Fruit fly (Drosophila melanogaster): ENCODE results near the gene mfrn.
A peak's percentile ranks its signal among the peaks of the same experiment; 100 is the strongest.

Gene mfrn

dm6 chr3R:27946555-27947204 lies 1.1 kb downstream of the mfrn start (continued):
- TF ChIP-seq nau (GFP tag; optimal IDR thresholded peaks at IDR 0.05) = no peak
- TF ChIP-seq CG14667 (GFP tag; IDR thresholded peaks at IDR 0.05) = no peak
- no peak for TF ChIP-seq pnt (GFP tag; optimal IDR thresholded peaks at IDR 0.05)
- TF ChIP-seq ara (GFP tag; IDR thresholded peaks at IDR 0.05) = 0 out of 2 replicates have a peak, but pooled peaks have one; percentile 38
- no peak for TF ChIP-seq CG5953 (GFP tag; IDR thresholded peaks at IDR 0.05)
- peak; percentile 11; the same call in 1 of the 2 replicates for TF ChIP-seq E2f2 (GFP tag; IDR thresholded peaks at IDR 0.05)
- peak; percentile 71 for TF ChIP-seq GATAe (GFP tag; conservative IDR thresholded peaks at IDR 0.05)
- TF ChIP-seq Lhr (GFP tag; optimal IDR thresholded peaks at IDR 0.05) = no peak
- TF ChIP-seq CG10543 (GFP tag; optimal IDR thresholded peaks at IDR 0.05) = peak; percentile 51
- 0 out of 2 replicates have a peak, but pooled peaks have one; percentile 11 for TF ChIP-seq HLH3B (GFP tag; IDR thresholded peaks at IDR 0.05)
- no peak for TF ChIP-seq CG8388 (GFP tag; optimal IDR thresholded peaks at IDR 0.05)
- no peak for TF ChIP-seq cato (GFP tag; optimal IDR thresholded peaks at IDR 0.05; ENCODE audit: borderline replicate concordance)
- no peak for TF ChIP-seq pan (optimal IDR thresholded peaks at IDR 0.05)
- TF ChIP-seq pan (GFP tag; optimal IDR thresholded peaks at IDR 0.05 in 1 of 2, IDR thresholded peaks at IDR 0.05 in 1 of 2) = no peak
- no peak for TF ChIP-seq CG10462 (GFP tag; optimal IDR thresholded peaks at IDR 0.05)
- peak; percentile 77 for TF ChIP-seq CG15601 (tag; optimal IDR thresholded peaks at IDR 0.05)
- TF ChIP-seq abd-A (tag; optimal IDR thresholded peaks at IDR 0.05) = no peak
- TF ChIP-seq CG18011 (GFP tag; optimal IDR thresholded peaks at IDR 0.05) = no peak
- TF ChIP-seq Hey (tag; optimal IDR thresholded peaks at IDR 0.05) = peak; percentile 73
- no peak for TF ChIP-seq CG6791 (GFP tag; IDR thresholded peaks at IDR 0.05; ENCODE audit: partially characterized antibody)
- TF ChIP-seq emc (GFP tag; optimal IDR thresholded peaks at IDR 0.05) = no peak
- TF ChIP-seq kah (GFP tag; optimal IDR thresholded peaks at IDR 0.05) = no peak
- peak; percentile 5 for TF ChIP-seq lab (GFP tag; optimal IDR thresholded peaks at IDR 0.05)
- 0 out of 2 replicates have a peak, but pooled peaks have one; percentile 42 for TF ChIP-seq Awh (GFP tag; IDR thresholded peaks at IDR 0.05)
- no peak for TF ChIP-seq Dek (tag; optimal IDR thresholded peaks at IDR 0.05)
- no peak for TF ChIP-seq Mes4 (GFP tag; optimal IDR thresholded peaks at IDR 0.05)
- TF ChIP-seq CG10267 (tag; optimal IDR thresholded peaks at IDR 0.05) = no peak
- no peak for TF ChIP-seq CG10654 (GFP tag; optimal IDR thresholded peaks at IDR 0.05)
- no peak for TF ChIP-seq btn (GFP tag; optimal IDR thresholded peaks at IDR 0.05)
- TF ChIP-seq NK7.1 (GFP tag; optimal IDR thresholded peaks at IDR 0.05) = no peak
- no peak for TF ChIP-seq CG14050 (GFP tag; IDR thresholded peaks at IDR 0.05)
- no peak for TF ChIP-seq CG17568 (GFP tag; optimal IDR thresholded peaks at IDR 0.05)
- peak; percentile 67 for TF ChIP-seq sd (tag; optimal IDR thresholded peaks at IDR 0.05)
- peak; percentile 11 for TF ChIP-seq gcm (GFP tag; optimal IDR thresholded peaks at IDR 0.05)
- no peak for TF ChIP-seq ems (GFP tag; optimal IDR thresholded peaks at IDR 0.05)
- TF ChIP-seq CG4360 (GFP tag; IDR thresholded peaks at IDR 0.05) = peak; percentile 31; the same call in 1 of the 2 replicates
- no peak for TF ChIP-seq eve (GFP tag; optimal IDR thresholded peaks at IDR 0.05)
- no peak for TF ChIP-seq CG34224 (GFP tag; IDR thresholded peaks at IDR 0.05; ENCODE audit: partially characterized antibody)
- TF ChIP-seq twi (tag; optimal IDR thresholded peaks at IDR 0.05) = peak; percentile 87
- no peak for TF ChIP-seq D (optimal IDR thresholded peaks at IDR 0.05)
- TF ChIP-seq D (GFP tag; optimal IDR thresholded peaks at IDR 0.05) = no peak
- peak; percentile 16 for TF ChIP-seq gem (tag; optimal IDR thresholded peaks at IDR 0.05)
- no peak for TF ChIP-seq Eip74EF (GFP tag; optimal IDR thresholded peaks at IDR 0.05)
- TF ChIP-seq CG18619 (GFP tag; optimal IDR thresholded peaks at IDR 0.05) = no peak
- TF ChIP-seq CG10366 (GFP tag; IDR thresholded peaks at IDR 0.05) = no peak; the same call in 1 of the 2 replicates
- TF ChIP-seq Hmx (GFP tag; optimal IDR thresholded peaks at IDR 0.05) = no peak
- TF ChIP-seq mirr (GFP tag; optimal IDR thresholded peaks at IDR 0.05) = peak; percentile 72
- TF ChIP-seq HLH4C (GFP tag; IDR thresholded peaks at IDR 0.05; ENCODE audit: partially characterized antibody) = no peak
- peak; percentile 1 for TF ChIP-seq CG12219 (GFP tag; optimal IDR thresholded peaks at IDR 0.05)

All from whole organism, embryonic.